Fruit fly (Drosophila melanogaster): Measurements from ENCODE around the gene Polr1F.

Polr1F gene

DNA sequence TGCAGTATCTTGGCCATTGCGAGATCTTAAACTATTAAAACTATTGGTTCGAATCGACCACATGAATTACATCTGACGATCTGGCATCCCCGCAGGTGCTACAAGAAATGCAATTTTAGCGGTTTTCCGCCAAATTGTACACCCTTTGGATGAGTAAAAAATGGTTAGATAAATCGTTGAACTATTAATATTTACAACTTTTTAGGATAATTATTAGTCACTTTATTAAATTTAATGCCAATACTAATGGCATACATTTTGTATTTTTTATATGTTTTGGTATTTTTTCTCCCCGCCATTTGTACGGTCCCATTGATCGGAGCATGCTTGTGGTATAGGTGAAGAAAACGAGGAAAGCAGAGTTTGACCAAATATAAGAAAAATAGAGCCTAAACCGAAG lies at the start of gene Polr1F, which contains the start of gene Rat1:
Gene Polr1F (minus strand): TSS at position 84 of the 400 bp plus-strand sequence.
Gene Rat1 (plus strand): TSS at position 323 of the 400 bp plus-strand sequence.
- TF ChIP-seq CG8478 (optimal IDR thresholded peaks at IDR 0.05) (no peak), CTCF (optimal IDR thresholded peaks at IDR 0.05) (no peak)

dm6 chr2L:6956725-6957124 lies 49.1 kb upstream of the Polr1F start, which contains the start of the genes CG13775 and CG3430:
CG13775 (minus strand) TSS chr2L:6956950.
CG3430 (plus strand) TSS chr2L:6957008.
- TF ChIP-seq CG8478 (optimal IDR thresholded peaks at IDR 0.05), result no peak
- TF ChIP-seq CTCF (optimal IDR thresholded peaks at IDR 0.05), result no peak

DNA sequence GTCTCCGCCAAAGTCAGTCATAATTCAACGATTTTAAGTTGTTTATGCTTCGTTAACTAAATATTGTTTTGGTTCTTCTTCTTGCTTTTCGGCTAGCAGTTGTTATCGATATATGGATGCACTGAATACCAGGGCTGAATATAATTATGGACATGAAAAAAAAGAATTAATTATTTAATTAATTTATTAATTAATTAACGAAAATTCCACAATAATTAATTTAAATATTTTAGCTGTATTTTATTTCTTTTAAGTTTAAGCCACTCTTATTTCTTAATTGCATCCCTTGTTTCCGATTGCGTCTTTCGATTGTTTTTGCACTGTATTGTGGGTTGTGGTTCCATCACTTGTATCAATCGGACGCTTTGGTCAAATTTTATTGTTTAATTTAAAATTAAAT lies 42.5 kb upstream of the Polr1F start, which contains the start of the genes Gas41 and SA1:
Gene Gas41 (minus strand): TSS at position 112 of the 400 bp plus-strand sequence.
Gene SA1 (plus strand): TSS at position 326 of the 400 bp plus-strand sequence.
- TF ChIP-seq CTCF (optimal IDR thresholded peaks at IDR 0.05), result no peak
- TF ChIP-seq CG8478 (optimal IDR thresholded peaks at IDR 0.05), result no peak

dm6 chr2L:6948540-6948942 lies 40.9 kb upstream of the Polr1F start, which contains the start of gene ihog:
ihog (minus strand) TSS chr2L:6948808.
- TF ChIP-seq CG8478 (optimal IDR thresholded peaks at IDR 0.05) (no peak), CTCF (optimal IDR thresholded peaks at IDR 0.05) (peak in 1 of 2 experiments; percentile 9)

DNA sequence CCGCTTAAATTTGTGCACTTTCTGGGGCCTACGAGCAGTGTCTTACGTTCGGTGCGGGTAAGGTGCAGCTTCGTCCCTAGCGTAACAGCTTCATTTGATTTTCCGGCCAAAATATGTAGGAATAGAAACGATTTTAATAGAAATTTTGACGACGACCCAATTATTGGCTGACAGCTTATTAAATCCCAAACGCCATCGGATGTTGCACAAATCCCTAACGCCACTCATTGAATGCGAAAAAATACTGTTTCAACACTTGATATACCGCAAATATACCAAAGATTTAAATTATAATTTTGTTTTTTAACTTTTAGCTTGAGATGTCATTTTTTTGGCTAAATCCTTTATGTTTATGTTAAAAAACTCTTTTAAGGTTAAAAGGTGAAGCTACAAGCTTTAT lies 37.4 kb upstream of the Polr1F start, which contains the start of gene Fgop2:
Gene Fgop2 (minus strand): TSS at position 202 of the 400 bp plus-strand sequence.
- TF ChIP-seq CG8478 (optimal IDR thresholded peaks at IDR 0.05) (no peak), CTCF (optimal IDR thresholded peaks at IDR 0.05) (no peak)

dm6 chr2L:6942714-6943113 lies 35.1 kb upstream of the Polr1F start, which contains the start of gene CG18304:
CG18304 (minus strand) TSS chr2L:6942814.
- TF ChIP-seq CTCF (optimal IDR thresholded peaks at IDR 0.05) (no peak), CG8478 (optimal IDR thresholded peaks at IDR 0.05) (no peak)

DNA sequence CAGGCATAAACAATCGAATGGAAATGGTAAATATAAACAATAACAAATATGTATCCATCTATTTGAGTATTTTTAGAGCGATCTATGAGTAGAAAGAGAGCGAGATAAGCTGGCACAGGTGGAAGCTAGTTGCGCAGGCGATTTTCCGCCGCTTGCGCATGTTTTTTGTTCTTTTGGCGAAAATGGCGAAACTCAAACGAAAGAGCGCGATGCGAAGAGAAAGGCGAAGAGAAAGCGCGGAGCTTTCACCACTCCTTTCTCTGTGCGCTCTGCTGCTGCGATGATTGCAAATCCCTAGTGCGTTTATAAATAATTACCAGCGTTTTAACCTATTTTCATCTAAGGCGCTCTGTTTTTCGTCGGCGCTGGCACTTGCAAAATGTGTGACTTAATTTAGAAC lies 34.1 kb upstream of the Polr1F start:
- TF ChIP-seq CTCF (optimal IDR thresholded peaks at IDR 0.05) (no peak), CG8478 (optimal IDR thresholded peaks at IDR 0.05) (no peak)

DNA sequence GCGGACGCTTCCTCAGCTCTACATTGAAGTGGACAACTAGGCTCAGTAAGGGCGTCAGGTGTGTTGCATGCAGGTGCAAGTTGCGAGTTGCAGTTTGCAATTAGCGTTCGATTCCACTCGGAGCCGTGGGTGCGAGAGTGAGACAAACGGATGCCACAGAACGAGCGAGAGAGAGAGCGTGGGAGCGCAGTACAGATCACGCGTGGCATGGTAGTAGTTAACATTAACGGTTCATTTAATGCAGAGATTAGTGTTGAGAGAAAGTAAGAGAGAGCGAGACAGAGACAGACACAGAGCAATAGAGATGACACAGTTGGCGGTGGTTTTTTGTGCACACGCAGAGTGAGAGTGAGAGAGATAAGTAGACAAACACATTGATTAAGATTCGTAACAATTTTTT lies 32.1 kb upstream of the Polr1F start:
- peak in 1 of 2 experiments; percentile 35 for TF ChIP-seq CTCF (optimal IDR thresholded peaks at IDR 0.05)
- TF ChIP-seq CG8478 (optimal IDR thresholded peaks at IDR 0.05), result no peak

dm6 chr2L:6931821-6932220 lies 24.2 kb upstream of the Polr1F start, which contains the start of gene CG43232:
CG43232 (plus strand) TSS chr2L:6932121.
- TF ChIP-seq CG8478 (optimal IDR thresholded peaks at IDR 0.05), result no peak
- TF ChIP-seq CTCF (optimal IDR thresholded peaks at IDR 0.05), result no peak

- TF ChIP-seq CTCF (optimal IDR thresholded peaks at IDR 0.05) (no peak), CG8478 (optimal IDR thresholded peaks at IDR 0.05) (no peak)
Measured at dm6 chr2L:6925114-6925513, 17.5 kb upstream of the Polr1F start.

- no peak for TF ChIP-seq CTCF (optimal IDR thresholded peaks at IDR 0.05)
- no peak for TF ChIP-seq CG8478 (optimal IDR thresholded peaks at IDR 0.05)
Measured at dm6 chr2L:6922091-6922753, 14.6 kb upstream of the Polr1F start.

- TF ChIP-seq CTCF (optimal IDR thresholded peaks at IDR 0.05) (no peak), CG8478 (optimal IDR thresholded peaks at IDR 0.05) (no peak)
Measured at dm6 chr2L:6921360-6922090, 13.9 kb upstream of the Polr1F start.

DNA sequence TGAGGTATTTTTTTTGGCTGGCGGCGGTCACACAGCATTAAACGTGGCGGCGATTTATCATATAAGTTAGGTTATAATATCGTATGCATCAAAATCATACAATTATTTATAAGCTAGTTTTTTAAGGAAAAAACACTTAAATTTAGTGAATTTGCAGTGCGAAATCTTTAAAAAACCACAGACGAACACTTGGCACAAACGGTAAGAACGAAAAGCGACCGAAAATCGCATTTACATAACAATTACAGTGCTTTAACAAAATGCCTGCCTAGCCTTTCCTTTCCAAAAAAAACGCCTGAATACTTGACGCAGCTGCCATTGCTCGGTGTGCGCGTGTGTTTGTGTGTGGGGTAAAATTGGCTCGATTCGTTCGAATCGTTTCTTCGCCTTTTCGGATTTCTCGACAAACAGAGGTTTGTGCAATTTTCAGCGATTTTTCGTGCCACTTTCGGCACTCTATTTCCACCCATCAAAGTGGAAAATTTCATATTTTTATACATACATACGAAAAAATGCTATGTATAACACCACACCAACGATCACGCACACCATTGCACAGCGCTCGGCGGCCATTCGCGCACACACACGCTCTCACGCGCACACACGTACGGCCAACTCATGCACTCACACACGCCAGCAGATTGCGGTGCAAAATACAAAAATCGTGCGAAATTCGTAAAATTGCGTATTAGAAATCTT lies 13.2 kb upstream of the Polr1F start, which contains the start of gene Hrb27C:
Gene Hrb27C (plus strand): TSS at position 44 of the 699 bp plus-strand sequence.
- TF ChIP-seq CTCF (optimal IDR thresholded peaks at IDR 0.05) (peak; percentile 2 to 24), CG8478 (optimal IDR thresholded peaks at IDR 0.05) (no peak)

- TF ChIP-seq CTCF (optimal IDR thresholded peaks at IDR 0.05), result peak in 1 of 2 experiments; percentile 5
- no peak for TF ChIP-seq CG8478 (optimal IDR thresholded peaks at IDR 0.05)
Measured at dm6 chr2L:6919850-6920660, 12.4 kb upstream of the Polr1F start, which contains the start of gene x16. x16 (minus strand) TSS chr2L:6920210.
